Fruit fly (Drosophila melanogaster) whole organism, embryonic: ENCODE data around the gene MED4.

ENCODE experiments used
- BEAF-32 ChIP-seq: fragments of 200-800 bp; sonication (Bioruptor generic); optimal IDR thresholded peaks from 3 replicates; lab custom pipeline; 2017; ENCODE audit warnings: missing biosample characterization, missing genetic modification characterization, mild to moderate bottlenecking, moderate library complexity, missing genetic modification reagents
- Bteb2 ChIP-seq: fragments of 200-800 bp; sonication (Bioruptor generic); optimal IDR thresholded peaks from 2 replicates; lab custom pipeline; 2016; ENCODE audit warnings: missing biosample characterization, missing genetic modification characterization
- CG10654 ChIP-seq: fragments of 200-800 bp; sonication (Bioruptor generic); optimal IDR thresholded peaks from 2 replicates; lab custom pipeline; 2016; ENCODE audit warnings: missing biosample characterization, missing genetic modification characterization
- CG11504 ChIP-seq: fragments of 200-800 bp; sonication (Bioruptor generic); optimal IDR thresholded peaks from 3 replicates; lab custom pipeline; 2019; ENCODE audit warnings: missing biosample characterization, mild to moderate bottlenecking, missing genetic modification characterization, moderate library complexity
- CG12659 ChIP-seq: fragments of 200-800 bp; sonication (Bioruptor generic); optimal IDR thresholded peaks from 3 replicates; lab custom pipeline; 2017; ENCODE audit warnings: mild to moderate bottlenecking, missing biosample characterization, missing genetic modification reagents, missing genetic modification characterization
- CG13287 ChIP-seq: fragments of 200-800 bp; sonication (Bioruptor generic); IDR thresholded peaks from 2 replicates; pipeline ENCODE4 v1.3.6; 2022; ENCODE audit warnings: missing biosample characterization, missing genetic modification characterization; ENCODE audit not compliant: partially characterized antibody
- CG13424 ChIP-seq: fragments of 200-800 bp; sonication (Bioruptor generic); optimal IDR thresholded peaks from 2 replicates; lab custom pipeline; 2019; ENCODE audit warnings: missing biosample characterization, mild to moderate bottlenecking, missing genetic modification characterization, moderate library complexity
- CG15696 ChIP-seq: fragments of 200-800 bp; sonication (Bioruptor generic); optimal IDR thresholded peaks from 2 replicates; lab custom pipeline; 2019; ENCODE audit warnings: missing biosample characterization, mild to moderate bottlenecking, missing genetic modification characterization, moderate library complexity
- CG1602 ChIP-seq: fragments of 200-800 bp; sonication (Bioruptor generic); optimal IDR thresholded peaks from 3 replicates; lab custom pipeline; 2016; ENCODE audit warnings: missing biosample characterization, missing genetic modification characterization
- CG18599 ChIP-seq: fragments of 200-800 bp; sonication (Bioruptor generic); optimal IDR thresholded peaks from 3 replicates; lab custom pipeline; 2017; ENCODE audit warnings: missing biosample characterization, missing genetic modification characterization, mild to moderate bottlenecking, moderate library complexity, missing genetic modification reagents
- CG4360 ChIP-seq: fragments of 200-800 bp; sonication (Bioruptor generic); IDR thresholded peaks from 2 replicates; pipeline ENCODE4 v1.3.6; 2022; ENCODE audit warnings: missing biosample characterization, missing genetic modification characterization
- CG6791 ChIP-seq: fragments of 200-800 bp; sonication (Bioruptor generic); IDR thresholded peaks from 3 replicates; pipeline ENCODE4 v1.3.6; 2022; ENCODE audit warnings: missing biosample characterization, missing genetic modification characterization; ENCODE audit not compliant: partially characterized antibody
- CG8290 ChIP-seq, 3 experiments: fragments of 200-800 bp; sonication (Bioruptor generic); optimal IDR thresholded peaks; 2 replicates each; lab custom pipeline; 2016 to 2019; ENCODE audit warnings: missing biosample characterization in 3 of 3, missing genetic modification characterization in 3 of 3, mild to moderate bottlenecking in 2 of 3, moderate library complexity in 1 of 3
- CG8388 ChIP-seq: fragments of 200-800 bp; sonication (Bioruptor generic); optimal IDR thresholded peaks from 2 replicates; lab custom pipeline; 2019; ENCODE audit warnings: missing biosample characterization, mild to moderate bottlenecking, missing genetic modification characterization, moderate library complexity
- CG8924 ChIP-seq: fragments of 200-800 bp; optimal IDR thresholded peaks from 3 replicates; lab custom pipeline; 2019; ENCODE audit warnings: missing biosample characterization, mild to moderate bottlenecking, missing genetic modification characterization, moderate library complexity
- CG9437 ChIP-seq: fragments of 200-800 bp; sonication (Bioruptor generic); optimal IDR thresholded peaks from 2 replicates; lab custom pipeline; 2018; ENCODE audit warnings: missing biosample characterization, mild to moderate bottlenecking, missing genetic modification characterization
- D19A ChIP-seq: fragments of 200-800 bp; optimal IDR thresholded peaks from 3 replicates; lab custom pipeline; 2019; ENCODE audit warnings: missing biosample characterization, mild to moderate bottlenecking, missing genetic modification characterization, moderate library complexity
- Dp ChIP-seq: fragments of 200-800 bp; sonication (Bioruptor generic); optimal IDR thresholded peaks from 2 replicates; lab custom pipeline; 2018; ENCODE audit warnings: missing biosample characterization, mild to moderate bottlenecking, missing genetic modification characterization, moderate library complexity
- Dref ChIP-seq: fragments of 200-800 bp; sonication (Bioruptor generic); IDR thresholded peaks from 2 replicates; pipeline ENCODE4 v1.3.6; 2022; ENCODE audit warnings: missing biosample characterization, missing genetic modification characterization
- E2f2 ChIP-seq: fragments of 200-800 bp; sonication (Bioruptor generic); IDR thresholded peaks from 2 replicates; pipeline ENCODE4 v1.3.6; 2022; ENCODE audit warnings: missing biosample characterization, missing genetic modification characterization
- ERR ChIP-seq: fragments of 200-800 bp; sonication (Bioruptor generic); optimal IDR thresholded peaks from 2 replicates; lab custom pipeline; 2016; ENCODE audit warnings: missing biosample characterization, missing genetic modification characterization
- Ets65A ChIP-seq: fragments of 200-800 bp; sonication (Bioruptor generic); peaks from one replicate; lab custom pipeline; 2016; ENCODE audit warnings: missing biosample characterization, missing genetic modification characterization
- MBD-R2 ChIP-seq: fragments of 200-800 bp; sonication (Bioruptor generic); IDR thresholded peaks from 2 replicates; pipeline ENCODE4 v1.3.6; 2022; ENCODE audit warnings: missing biosample characterization, missing genetic modification characterization
- Med ChIP-seq: fragments of 200-800 bp; sonication (Bioruptor generic); peaks from one replicate; lab custom pipeline; 2016; ENCODE audit warnings: missing biosample characterization, missing genetic modification characterization, mild to moderate bottlenecking, inconsistent platforms, moderate library complexity
- NC2β ChIP-seq: fragments of 200-800 bp; sonication (Bioruptor generic); optimal IDR thresholded peaks from 2 replicates; lab custom pipeline; 2016; ENCODE audit warnings: missing biosample characterization, missing genetic modification characterization
- Nf-YB ChIP-seq: fragments of 200-800 bp; sonication (Bioruptor generic); optimal IDR thresholded peaks from 3 replicates; lab custom pipeline; 2019; ENCODE audit warnings: missing biosample characterization, mild to moderate bottlenecking, missing genetic modification characterization, moderate library complexity
- Oli ChIP-seq: fragments of 200-800 bp; sonication (Bioruptor generic); optimal IDR thresholded peaks from 2 replicates; lab custom pipeline; 2018; ENCODE audit warnings: missing biosample characterization, mild to moderate bottlenecking, missing genetic modification characterization, moderate library complexity
- PHDP ChIP-seq: fragments of 200-800 bp; sonication (Bioruptor generic); optimal IDR thresholded peaks from 3 replicates; lab custom pipeline; 2018; ENCODE audit warnings: missing biosample characterization, mild to moderate bottlenecking, missing genetic modification characterization, moderate library complexity
- Pdp1 ChIP-seq, 2 experiments: fragments of 200-800 bp; sonication (Bioruptor generic); optimal IDR thresholded peaks; 3 replicates each; lab custom pipeline; 2016; ENCODE audit warnings: missing biosample characterization in 2 of 2, missing genetic modification characterization in 2 of 2, mild to moderate bottlenecking in 1 of 2, moderate library complexity in 1 of 2
- Ptx1 ChIP-seq: fragments of 200-800 bp; sonication (Bioruptor generic); IDR thresholded peaks from 2 replicates; pipeline ENCODE4 v1.3.6; 2022; ENCODE audit warnings: missing biosample characterization, missing genetic modification characterization
- bsh ChIP-seq, 2 experiments: fragments of 200-800 bp; sonication (Bioruptor generic); optimal IDR thresholded peaks; 2 replicates each; lab custom pipeline; 2017 to 2018; ENCODE audit warnings: mild to moderate bottlenecking in 2 of 2, missing biosample characterization in 2 of 2, missing genetic modification characterization in 2 of 2, moderate library complexity in 1 of 2
- btn ChIP-seq: fragments of 200-800 bp; sonication (Bioruptor generic); optimal IDR thresholded peaks from 2 replicates; lab custom pipeline; 2016; ENCODE audit warnings: missing biosample characterization, missing genetic modification characterization
- cad ChIP-seq: fragments of >200 bp; optimal IDR thresholded peaks from 2 replicates; lab custom pipeline; 2017; ENCODE audit warnings: missing biosample characterization, missing genetic modification characterization
- chif ChIP-seq, 2 experiments: fragments of 200-800 bp; sonication (Bioruptor generic); optimal IDR thresholded peaks; 3 replicates each; lab custom pipeline; 2016; ENCODE audit warnings: missing biosample characterization in 2 of 2, missing genetic modification characterization in 2 of 2
- chinmo ChIP-seq: fragments of 200-800 bp; sonication (Bioruptor generic); IDR thresholded peaks from 4 replicates; pipeline ENCODE4 v1.3.6; 2022; ENCODE audit warnings: missing biosample characterization, missing genetic modification characterization; ENCODE audit not compliant: partially characterized antibody
- dan ChIP-seq: fragments of 200-800 bp; sonication (Bioruptor generic); IDR thresholded peaks from 2 replicates; pipeline ENCODE4 v1.3.6; 2022; ENCODE audit warnings: missing biosample characterization, missing genetic modification characterization
- gem ChIP-seq: fragments of 200-800 bp; sonication (Bioruptor generic); optimal IDR thresholded peaks from 2 replicates; lab custom pipeline; 2019; ENCODE audit warnings: missing biosample characterization, mild to moderate bottlenecking, missing genetic modification characterization, moderate library complexity
- lilli ChIP-seq: fragments of 200-800 bp; sonication (Bioruptor generic); optimal IDR thresholded peaks from 3 replicates; lab custom pipeline; 2016; ENCODE audit warnings: missing biosample characterization, missing genetic modification characterization
- luna ChIP-seq: fragments of 200-800 bp; sonication (Bioruptor generic); optimal IDR thresholded peaks from 2 replicates; lab custom pipeline; 2016; ENCODE audit warnings: missing biosample characterization, missing genetic modification characterization
- nau ChIP-seq: fragments of 200-800 bp; sonication (Bioruptor generic); optimal IDR thresholded peaks from 3 replicates; lab custom pipeline; 2017; ENCODE audit warnings: missing biosample characterization, mild to moderate bottlenecking, missing genetic modification characterization, missing genetic modification reagents
- nerfin-2 ChIP-seq: fragments of 200-800 bp; sonication (Bioruptor generic); IDR thresholded peaks from 2 replicates; pipeline ENCODE4 v1.3.6; 2022; ENCODE audit warnings: missing biosample characterization, missing genetic modification characterization; ENCODE audit not compliant: partially characterized antibody
- pum ChIP-seq: fragments of 200-800 bp; sonication (Bioruptor generic); optimal IDR thresholded peaks from 2 replicates; lab custom pipeline; 2016; ENCODE audit warnings: missing biosample characterization, missing genetic modification characterization
- pzg ChIP-seq: fragments of 200-800 bp; sonication (Bioruptor generic); optimal IDR thresholded peaks from 3 replicates; lab custom pipeline; 2018; ENCODE audit warnings: missing biosample characterization, mild to moderate bottlenecking, missing genetic modification characterization, moderate library complexity
- schlank ChIP-seq: fragments of 200-800 bp; sonication (Bioruptor generic); optimal IDR thresholded peaks from 2 replicates; lab custom pipeline; 2018; ENCODE audit warnings: missing biosample characterization, mild to moderate bottlenecking, missing genetic modification characterization
- sim ChIP-seq: fragments of 200-800 bp; sonication (Bioruptor generic); IDR thresholded peaks from 2 replicates; pipeline ENCODE4 v1.3.6; 2022; ENCODE audit warnings: missing biosample characterization, missing genetic modification characterization
- tll ChIP-seq, 2 experiments: fragments of 200-800 bp in 1 of 2; fragments of >200 bp in 1 of 2; sonication (Bioruptor generic) in 1 of 2; optimal IDR thresholded peaks; 2 replicates each; lab custom pipeline; 2017 to 2019; ENCODE audit warnings: missing biosample characterization in 2 of 2, missing genetic modification characterization in 2 of 2, mild to moderate bottlenecking in 1 of 2, moderate library complexity in 1 of 2
- trh ChIP-seq: fragments of 200-800 bp; sonication (Bioruptor generic); optimal IDR thresholded peaks from 2 replicates; lab custom pipeline; 2016; ENCODE audit warnings: missing biosample characterization, missing genetic modification characterization
- vfl ChIP-seq: fragments of 200-800 bp; sonication (Bioruptor generic); optimal IDR thresholded peaks from 2 replicates; lab custom pipeline; 2016; ENCODE audit warnings: missing biosample characterization, missing genetic modification characterization

MED4 gene

dm6 chr3L:7243775-7244438 is 6.4 kb downstream of the MED4 start, which contains the start of the genes mRpL50 and mei-P22 (continued):
- TF ChIP-seq chinmo (GFP tag; lab: Robert Waterston, UW) (no peak), CG1602 (GFP tag; lab: Kevin White, UChicago) (peak; percentile 5), CG8924 (tag; lab: Kevin White, UChicago) (peak; percentile 20), schlank (no peak), Nf-YB (no peak), pzg (peak; percentile 87), CG8388 (GFP tag; lab: Kevin White, UChicago) (peak; percentile 15), CG15696 (tag; lab: Kevin White, UChicago) (no peak), lilli (GFP tag; lab: Kevin White, UChicago) (peak; percentile 9), Oli (tag; lab: Kevin White, UChicago) (no peak), CG10654 (no peak), CG12659 (peak; percentile 59), cad (no peak), CG13424 (peak; percentile 44), CG8290 (GFP tag; optimal IDR thresholded peaks at IDR 0.05; lab: Kevin White, UChicago) (no peak), CG8290 (tag; optimal IDR thresholded peaks at IDR 0.05; lab: Kevin White, UChicago) (peak in 1 of 2 experiments; percentile 55), CG9437 (GFP tag; lab: Kevin White, UChicago) (peak; percentile 77), E2f2 (peak; percentile 46), bsh (GFP tag; optimal IDR thresholded peaks at IDR 0.05; lab: Kevin White, UChicago) (peak in 1 of 2 experiments; percentile 30), sim (GFP tag; lab: Robert Waterston, UW) (no peak), Med (GFP tag; lab: Kevin White, UChicago) (peak; percentile 85), Dref (0 out of 2 replicates have a peak, but pooled peaks have one; percentile 30), btn (GFP tag; lab: Kevin White, UChicago) (no peak), CG6791 (GFP tag; lab: Robert Waterston, UW) (0 out of 3 replicates have a peak, but pooled peaks have one; percentile 38), chif (GFP tag; optimal IDR thresholded peaks at IDR 0.05; lab: Kevin White, UChicago) (peak in 1 of 2 experiments; percentile 23), pum (peak; percentile 52), Ptx1 (GFP tag; lab: Robert Waterston, UW) (no peak), Pdp1 (GFP tag; optimal IDR thresholded peaks at IDR 0.05; lab: Kevin White, UChicago) (peak in 1 of 2 experiments; percentile 89), CG4360 (GFP tag; lab: Robert Waterston, UW) (no peak), CG18599 (GFP tag; lab: Kevin White, UChicago) (no peak), NC2β (GFP tag; lab: Kevin White, UChicago) (peak; percentile 51), tll (GFP tag; optimal IDR thresholded peaks at IDR 0.05; lab: Kevin White, UChicago) (no peak), luna (GFP tag; lab: Kevin White, UChicago) (no peak), BEAF-32 (GFP tag; lab: Kevin White, UChicago) (peak; percentile 39), nau (GFP tag; lab: Kevin White, UChicago) (no peak), CG13287 (GFP tag; lab: Robert Waterston, UW) (peak; percentile 21; the same call in 1 of the 2 replicates), dan (GFP tag; lab: Robert Waterston, UW) (no peak), ERR (GFP tag; lab: Kevin White, UChicago) (no peak), MBD-R2 (peak; percentile 87), vfl (GFP tag; lab: Kevin White, UChicago) (peak; percentile 2), D19A (no peak), CG11504 (tag; lab: Kevin White, UChicago) (peak; percentile 23), Ets65A (GFP tag; lab: Kevin White, UChicago) (peak; percentile 92), Dp (GFP tag; lab: Kevin White, UChicago) (peak; percentile 46), gem (tag; lab: Kevin White, UChicago) (peak; percentile 61), PHDP (tag; lab: Kevin White, UChicago) (peak; percentile 13), nerfin-2 (no peak), trh (GFP tag; lab: Kevin White, UChicago) (no peak), Bteb2 (GFP tag; lab: Kevin White, UChicago) (peak; percentile 41)
